Worm (Caenorhabditis elegans): Measurements from ENCODE around the gene Y75B8A.24.

DNA sequence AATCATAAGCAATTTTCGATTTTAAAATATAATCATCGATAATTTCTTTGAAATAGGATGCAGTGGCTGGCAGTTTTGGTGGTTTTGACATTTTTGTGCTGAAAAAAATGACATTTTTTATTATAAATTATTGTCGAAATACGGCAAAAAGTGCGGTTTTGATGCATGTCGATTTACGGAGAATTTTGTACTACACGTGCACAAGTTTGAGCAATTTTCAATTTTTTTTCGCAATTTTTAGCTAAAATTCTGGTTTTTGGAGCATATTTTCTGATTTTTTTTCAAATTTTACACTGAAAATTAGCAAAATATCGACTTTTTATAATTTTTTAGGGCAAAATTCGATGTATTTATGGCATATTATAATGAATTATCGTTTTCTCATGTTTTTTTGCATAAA is 58.0 kb downstream of the Y75B8A.24 start, which contains the start of gene Y75B8A.13:
- TF ChIP-seq elt-1 (tag; optimal IDR thresholded peaks at IDR 0.05; ENCODE audit: borderline replicate concordance, insufficient read depth) (no peak), unc-62 (GFP tag; optimal IDR thresholded peaks at IDR 0.05) (no peak), nhr-237 (tag; optimal IDR thresholded peaks at IDR 0.05) (no peak), blmp-1 (tag; optimal IDR thresholded peaks at IDR 0.05) (no peak), tbx-8 (GFP tag; optimal IDR thresholded peaks at IDR 0.05) (no peak), ztf-11 (tag; optimal IDR thresholded peaks at IDR 0.05) (no peak), lin-32 (GFP tag; optimal IDR thresholded peaks at IDR 0.05) (no peak), snpc-4 (tag; optimal IDR thresholded peaks at IDR 0.05) (no peak), lin-13 (tag; optimal IDR thresholded peaks at IDR 0.05) (no peak), hlh-1 (tag; optimal IDR thresholded peaks at IDR 0.05) (no peak), unc-39 (tag; optimal IDR thresholded peaks at IDR 0.05) (no peak)
